Fruit fly (Drosophila melanogaster) whole organism, wandering third instar larva: Measurements from ENCODE around the gene CG13481.
A peak's percentile ranks its signal among the peaks of the same experiment; 100 is the strongest.

ENCODE experiments used
- Abd-B ChIP-seq: fragments of >200 bp; optimal IDR thresholded peaks from 2 replicates; lab custom pipeline; 2017; ENCODE audit warnings: missing biosample characterization, missing genetic modification characterization
- Dfd ChIP-seq: fragments of >200 bp; optimal IDR thresholded peaks from 2 replicates; lab custom pipeline; 2017; ENCODE audit warnings: missing biosample characterization, missing genetic modification characterization
- Dif ChIP-seq: fragments of 200-275, 200-300 bp; sonication (Bioruptor generic); optimal IDR thresholded peaks from 2 replicates; lab custom pipeline; 2018; ENCODE audit warnings: missing biosample characterization, missing genetic modification characterization; ENCODE audit not compliant: partially characterized antibody
- HLH106 ChIP-seq: fragments of 200-800 bp; optimal IDR thresholded peaks from 3 replicates; lab custom pipeline; 2019; ENCODE audit warnings: missing biosample characterization, mild to moderate bottlenecking, missing genetic modification characterization, moderate library complexity
- Jra ChIP-seq: sonication (Bioruptor generic); optimal IDR thresholded peaks from 2 replicates; lab custom pipeline; 2016; ENCODE audit warnings: missing biosample characterization, missing genetic modification characterization
- Myc ChIP-seq: fragments of >200 bp; optimal IDR thresholded peaks from 2 replicates; lab custom pipeline; 2017
- OdsH ChIP-seq: fragments of 200-800 bp; sonication (Bioruptor generic); optimal IDR thresholded peaks from 2 replicates; lab custom pipeline; 2016; ENCODE audit warnings: missing biosample characterization, mild to moderate bottlenecking, missing genetic modification characterization
- Rel ChIP-seq, 2 experiments: fragments of 200-800 bp; sonication (Bioruptor generic) in 1 of 2; optimal IDR thresholded peaks; 2 replicates in 1 of 2; 3 replicates in 1 of 2; lab custom pipeline; 2016 to 2019; ENCODE audit warnings: mild to moderate bottlenecking in 2 of 2, missing biosample characterization in 2 of 2, missing genetic modification characterization in 2 of 2, moderate library complexity in 1 of 2
- Sp1 ChIP-seq: fragments of 200-800 bp; sonication (Bioruptor generic); optimal IDR thresholded peaks from 3 replicates; lab custom pipeline; 2019; ENCODE audit warnings: missing biosample characterization, mild to moderate bottlenecking, missing genetic modification characterization, moderate library complexity
- br ChIP-seq: fragments of 200-800 bp; sonication (Bioruptor generic); optimal IDR thresholded peaks from 2 replicates; lab custom pipeline; 2016; ENCODE audit warnings: missing biosample characterization, missing genetic modification characterization
- brk ChIP-seq: fragments of 200-800 bp; sonication (Bioruptor generic); optimal IDR thresholded peaks from 2 replicates; lab custom pipeline; 2016; ENCODE audit warnings: missing biosample characterization, mild to moderate bottlenecking, missing genetic modification characterization
- dl ChIP-seq, 2 experiments: fragments of 175-275, 200-275 bp in 1 of 2; fragments of 200-275 bp in 1 of 2; sonication (Bioruptor generic); optimal IDR thresholded peaks; lab custom pipeline; 2018; ENCODE audit warnings: mild to moderate bottlenecking in 2 of 2, missing biosample characterization in 2 of 2, missing genetic modification characterization in 2 of 2, moderate library complexity in 2 of 2; ENCODE audit not compliant: partially characterized antibody in 2 of 2, insufficient read depth in 1 of 2
- dsf ChIP-seq: sonication (Bioruptor generic); optimal IDR thresholded peaks from 2 replicates; lab custom pipeline; 2016; ENCODE audit warnings: missing biosample characterization, missing genetic modification characterization, borderline replicate concordance
- ey ChIP-seq: fragments of 200-800 bp; sonication (Bioruptor generic); optimal IDR thresholded peaks from 2 replicates; lab custom pipeline; 2016; ENCODE audit warnings: missing biosample characterization, missing genetic modification characterization
- foxo ChIP-seq, 2 experiments: fragments of 200-800 bp; sonication (Bioruptor generic); optimal IDR thresholded peaks; 2 replicates in 1 of 2; 3 replicates in 1 of 2; lab custom pipeline; 2016 to 2017; ENCODE audit warnings: missing biosample characterization in 2 of 2, missing genetic modification characterization in 2 of 2
- fru ChIP-seq: fragments of 200-800 bp; sonication (Bioruptor generic); optimal IDR thresholded peaks from 3 replicates; lab custom pipeline; 2016; ENCODE audit warnings: missing biosample characterization, mild to moderate bottlenecking, missing genetic modification characterization
- h ChIP-seq: fragments of 200-800 bp; sonication (Bioruptor generic); optimal IDR thresholded peaks from 3 replicates; lab custom pipeline; 2016; ENCODE audit warnings: missing biosample characterization, mild to moderate bottlenecking, missing genetic modification characterization
- jim ChIP-seq: fragments of 175-275, 200-325 bp; sonication (Bioruptor generic); optimal IDR thresholded peaks from 2 replicates; lab custom pipeline; 2016; ENCODE audit warnings: missing biosample characterization, mild to moderate bottlenecking, missing genetic modification characterization
- lola ChIP-seq: fragments of >200 bp; optimal IDR thresholded peaks from 2 replicates; lab custom pipeline; 2017; ENCODE audit warnings: missing biosample characterization, missing genetic modification characterization
- psq ChIP-seq: fragments of 200-800 bp; sonication (Bioruptor generic); optimal IDR thresholded peaks from 3 replicates; lab custom pipeline; 2017; ENCODE audit warnings: missing biosample characterization, mild to moderate bottlenecking, missing genetic modification characterization, moderate library complexity
- rgr ChIP-seq: fragments of 200-800 bp; sonication (Bioruptor generic); optimal IDR thresholded peaks from 3 replicates; lab custom pipeline; 2016; ENCODE audit warnings: missing biosample characterization, mild to moderate bottlenecking, missing genetic modification characterization
- sage ChIP-seq: fragments of 200-800 bp; sonication (Bioruptor generic); optimal IDR thresholded peaks from 2 replicates; lab custom pipeline; 2016; ENCODE audit warnings: missing biosample characterization, mild to moderate bottlenecking, missing genetic modification characterization
- sv ChIP-seq: fragments of 200-800 bp; sonication (Bioruptor generic); optimal IDR thresholded peaks from 3 replicates; lab custom pipeline; 2016; ENCODE audit warnings: missing biosample characterization, missing genetic modification characterization
- tai ChIP-seq: sonication (Bioruptor generic); optimal IDR thresholded peaks from 2 replicates; lab custom pipeline; 2016; ENCODE audit warnings: missing biosample characterization, missing genetic modification characterization
- usp ChIP-seq: fragments of >200 bp; optimal IDR thresholded peaks from 2 replicates; lab custom pipeline; 2017; ENCODE audit warnings: missing biosample characterization, missing genetic modification characterization
- woc ChIP-seq: sonication (Bioruptor generic); optimal IDR thresholded peaks from 2 replicates; lab custom pipeline; 2016; ENCODE audit warnings: missing biosample characterization, mild to moderate bottlenecking, missing genetic modification characterization

CG13481 gene

dm6 chr3L:14359815-14360719, 9.4 kb downstream of the CG13481 start:
- TF ChIP-seq h (GFP tag; lab: Kevin White, UChicago) (peak; percentile 0), Dfd (GFP tag; lab: Kevin White, UChicago) (no peak)

DNA sequence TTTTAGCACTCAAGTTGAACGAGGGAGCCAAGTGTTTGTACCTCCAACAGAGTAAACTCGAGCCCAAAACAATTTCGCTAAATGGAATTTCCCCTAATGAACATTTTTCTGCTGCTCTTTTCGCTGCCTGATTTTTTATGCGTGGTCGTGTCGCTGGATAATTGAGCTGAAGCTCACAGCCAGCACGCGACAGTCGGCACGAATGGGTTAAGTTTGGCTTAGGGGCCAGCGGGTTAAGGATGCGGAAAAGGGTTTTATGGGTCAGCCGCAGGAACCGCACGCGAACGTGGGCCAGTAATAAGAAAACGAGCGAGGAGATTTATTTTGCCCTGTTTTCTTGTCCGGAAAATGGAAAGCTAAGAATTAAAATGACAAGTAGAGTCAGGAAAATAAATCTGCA, 10.6 kb downstream of the CG13481 start:
- TF ChIP-seq Jra (GFP tag; lab: Kevin White, UChicago) (no peak), Dfd (GFP tag; lab: Kevin White, UChicago) (no peak), Myc (lab: Kevin White, UChicago) (no peak), h (GFP tag; lab: Kevin White, UChicago) (no peak), OdsH (no peak), dl (GFP tag; optimal IDR thresholded peaks at IDR 0.05; lab: Kevin White, UChicago; ENCODE audit: insufficient read depth in 1 of 2, partially characterized antibody in 2 of 2) (no peak)

DNA sequence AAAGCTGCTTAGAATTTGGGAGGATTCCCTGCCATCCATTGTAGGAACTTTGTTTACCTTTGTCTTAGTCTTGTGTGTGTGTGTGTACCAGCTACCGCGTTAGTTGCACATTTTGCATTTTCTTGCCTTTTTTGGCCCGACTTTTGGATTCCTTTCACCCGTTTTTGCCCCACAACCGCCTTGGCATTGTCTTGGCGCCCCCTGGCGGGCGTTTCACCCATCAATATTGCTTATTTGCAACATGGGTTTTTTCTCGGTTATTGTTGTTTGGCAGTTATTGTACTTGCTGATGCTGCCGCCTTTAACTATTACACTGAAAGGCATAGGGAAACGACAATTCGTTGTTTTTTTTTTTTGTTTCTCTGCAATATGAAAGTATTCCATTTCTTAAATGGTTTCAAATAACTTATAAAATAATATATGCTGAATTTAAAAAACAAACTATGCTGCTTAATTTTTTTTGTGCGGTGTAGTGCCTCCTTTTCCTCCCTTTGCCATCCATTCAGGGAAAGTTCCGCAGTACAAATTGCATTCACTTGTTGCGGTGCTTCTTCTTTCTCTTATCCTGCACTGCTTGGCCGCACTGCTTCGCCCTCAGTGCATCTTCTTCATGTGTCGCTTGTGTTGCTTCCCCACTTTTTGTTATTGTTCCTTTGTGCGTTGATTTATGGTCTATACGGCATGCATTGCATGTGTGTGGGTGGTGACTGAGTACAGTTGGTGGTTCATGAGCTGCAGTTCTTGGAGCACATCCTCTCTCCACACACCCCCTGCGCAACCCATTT, 12.8 kb downstream of the CG13481 start:
- TF ChIP-seq jim (GFP tag; lab: Kevin White, UChicago) (no peak), Abd-B (GFP tag; lab: Kevin White, UChicago) (no peak), sage (GFP tag; lab: Kevin White, UChicago) (no peak), fru (GFP tag; lab: Kevin White, UChicago) (no peak), psq (GFP tag; lab: Kevin White, UChicago) (peak; percentile 47), Dfd (GFP tag; lab: Kevin White, UChicago) (no peak), dsf (GFP tag; lab: Kevin White, UChicago) (no peak), h (GFP tag; lab: Kevin White, UChicago) (no peak), lola (no peak)

dm6 chr3L:14354285-14355092, 15.0 kb downstream of the CG13481 start:
- TF ChIP-seq usp (no peak), Dif (GFP tag; lab: Kevin White, UChicago) (no peak), HLH106 (no peak), Rel (GFP tag; optimal IDR thresholded peaks at IDR 0.05; lab: Kevin White, UChicago) (no peak), Rel (tag; optimal IDR thresholded peaks at IDR 0.05; lab: Kevin White, UChicago) (peak; percentile 2), jim (GFP tag; lab: Kevin White, UChicago) (no peak), br (GFP tag; lab: Kevin White, UChicago) (no peak), fru (GFP tag; lab: Kevin White, UChicago) (no peak)
- TF ChIP-seq, all 38 proteins: peak for 1

- peak; percentile 52 for TF ChIP-seq psq (GFP tag; lab: Kevin White, UChicago)
- TF ChIP-seq sv (GFP tag; lab: Kevin White, UChicago), result no peak
- TF ChIP-seq OdsH, result peak; percentile 59
- peak; percentile 23 for TF ChIP-seq woc (GFP tag; lab: Kevin White, UChicago)
- TF ChIP-seq brk, result peak; percentile 7
- peak; percentile 58 for TF ChIP-seq Sp1 (GFP tag; lab: Kevin White, UChicago)
- peak; percentile 51 for TF ChIP-seq h (GFP tag; lab: Kevin White, UChicago)
- peak; percentile 53 for TF ChIP-seq fru (GFP tag; lab: Kevin White, UChicago)
- TF ChIP-seq HLH106, result peak; percentile 28
- peak; percentile 16 for TF ChIP-seq tai (GFP tag; lab: Kevin White, UChicago)
- no peak for TF ChIP-seq jim (GFP tag; lab: Kevin White, UChicago)
- TF ChIP-seq foxo (GFP tag; optimal IDR thresholded peaks at IDR 0.05; lab: Kevin White, UChicago), result peak in 1 of 2 experiments; percentile 55
- TF ChIP-seq rgr (GFP tag; lab: Kevin White, UChicago), result peak; percentile 47
- TF ChIP-seq ey (GFP tag; lab: Kevin White, UChicago), result peak; percentile 34
- TF ChIP-seq Dif (GFP tag; lab: Kevin White, UChicago), result no peak
Observed at dm6 chr3L:14353161-14353560, 16.3 kb downstream of the CG13481 start.
